Fruit fly (Drosophila melanogaster) whole organism: ENCODE measurements around the gene CG43077.

Experiments used
- Dll ChIP-seq: fragments of >200 bp; optimal IDR thresholded peaks from 2 replicates; lab custom pipeline; 2017
- EcR ChIP-seq, 2 experiments: fragments of >200 bp; optimal IDR thresholded peaks; 2 replicates each; lab custom pipeline; 2017; ENCODE audit warnings: missing biosample characterization in 2 of 2, missing genetic modification characterization in 2 of 2, missing genetic modification reagents in 2 of 2
- psq ChIP-seq: fragments of >200 bp; optimal IDR thresholded peaks from 2 replicates; lab custom pipeline; 2017
- usp ChIP-seq: fragments of >200 bp; optimal IDR thresholded peaks from 2 replicates; lab custom pipeline; 2017; ENCODE audit warnings: missing biosample characterization, missing genetic modification characterization, mixed read lengths

- TF ChIP-seq usp (GFP tag; lab: Kevin White, UChicago), result no peak
- TF ChIP-seq Dll (lab: Kevin White, UChicago), result no peak
- no peak for TF ChIP-seq psq
- no peak for TF ChIP-seq EcR (GFP tag; optimal IDR thresholded peaks at IDR 0.05; lab: Kevin White, UChicago)
These were observed 25.6 kb upstream of the CG43077 start for dm6 chrX:17093900-17094446.
